Worm (Caenorhabditis elegans) whole organism, late embryonic: ENCODE measurements around the gene K01A6.8.

Source experiments
- F13H6.1 ChIP-seq: sonication (generic microtip); optimal IDR thresholded peaks from 2 replicates; lab custom pipeline; 2016; ENCODE audit warnings: missing genetic modification characterization, missing compliant biosample characterization
- ama-1 ChIP-seq: fragments of 150-350 bp; optimal IDR thresholded peaks from 2 replicates; lab custom pipeline; 2014
- nfya-1 ChIP-seq: sonication (generic microtip); optimal IDR thresholded peaks from 2 replicates; lab custom pipeline; 2017; ENCODE audit warnings: missing genetic modification characterization, mild to moderate bottlenecking, missing compliant biosample characterization, antibody characterized with exemption, moderate library complexity
- odd-2 ChIP-seq: sonication (generic microtip); optimal IDR thresholded peaks from 2 replicates; lab custom pipeline; 2017; ENCODE audit warnings: antibody characterized with exemption, mild to moderate bottlenecking, missing genetic modification characterization, missing compliant biosample characterization

- no peak for TF ChIP-seq F13H6.1
- no peak for TF ChIP-seq nfya-1 (tag; lab: Kevin White, UChicago)
- no peak for TF ChIP-seq odd-2 (tag; lab: Kevin White, UChicago)
- no peak for TF ChIP-seq ama-1 (lab: Kevin White, UChicago)
Observed at ce11 chrIV:11697514-11697913, 39.7 kb downstream of the K01A6.8 start.
